Worm (Caenorhabditis elegans) whole organism, late embryonic: ENCODE data around the gene dct-14.

ENCODE experiments used
- C38D4.7 ChIP-seq: fragments of 200-800 bp; sonication (Bioruptor generic); optimal IDR thresholded peaks from 2 replicates; lab custom pipeline; 2018; ENCODE audit warnings: mild to moderate bottlenecking, missing genetic modification characterization, moderate library complexity, missing compliant biosample characterization
- Y22D7AL.16 ChIP-seq: sonication (generic microtip); optimal IDR thresholded peaks from 2 replicates; lab custom pipeline; 2016; ENCODE audit warnings: missing genetic modification characterization, missing compliant biosample characterization
- ahr-1 ChIP-seq: sonication (generic microtip); optimal IDR thresholded peaks from 2 replicates; lab custom pipeline; 2016; ENCODE audit warnings: missing genetic modification characterization, missing compliant biosample characterization
- ceh-22 ChIP-seq: sonication (generic microtip); optimal IDR thresholded peaks from 2 replicates; lab custom pipeline; 2017; ENCODE audit warnings: missing biosample characterization, missing genetic modification characterization
- ceh-24 ChIP-seq: sonication (generic microtip); optimal IDR thresholded peaks from 2 replicates; lab custom pipeline; 2016; ENCODE audit warnings: mild to moderate bottlenecking, missing genetic modification characterization, missing compliant biosample characterization
- ceh-30 ChIP-seq: fragments of 150-350 bp; optimal IDR thresholded peaks from 2 replicates; lab custom pipeline; 2014; ENCODE audit warnings: missing biosample characterization, missing genetic modification characterization
- ceh-31 ChIP-seq: sonication (generic microtip); optimal IDR thresholded peaks from 2 replicates; lab custom pipeline; 2016; ENCODE audit warnings: missing genetic modification characterization, missing compliant biosample characterization
- ceh-34 ChIP-seq: sonication (generic microtip); optimal IDR thresholded peaks from 2 replicates; lab custom pipeline; 2016; ENCODE audit warnings: mild to moderate bottlenecking, missing genetic modification characterization, missing compliant biosample characterization
- ceh-48 ChIP-seq: sonication (generic microtip); optimal IDR thresholded peaks from 2 replicates; lab custom pipeline; 2016; ENCODE audit warnings: missing genetic modification characterization, inconsistent platforms, missing compliant biosample characterization
- elt-4 ChIP-seq: sonication (generic microtip); optimal IDR thresholded peaks from 2 replicates; lab custom pipeline; 2016; ENCODE audit warnings: missing genetic modification characterization, missing compliant biosample characterization
- fax-1 ChIP-seq: sonication (generic microtip); optimal IDR thresholded peaks from 2 replicates; lab custom pipeline; 2016; ENCODE audit warnings: missing genotype, missing genetic modification characterization, missing compliant biosample characterization
- gmeb-2 ChIP-seq: sonication (generic microtip); optimal IDR thresholded peaks from 2 replicates; lab custom pipeline; 2016; ENCODE audit warnings: missing genetic modification characterization, inconsistent platforms, missing compliant biosample characterization
- hlh-13 ChIP-seq: fragments of 200-800 bp; sonication (Bioruptor generic); optimal IDR thresholded peaks from 2 replicates; lab custom pipeline; 2018; ENCODE audit warnings: mild to moderate bottlenecking, missing genetic modification characterization, missing compliant biosample characterization
- hlh-15 ChIP-seq: sonication (generic microtip); optimal IDR thresholded peaks from 2 replicates; lab custom pipeline; 2016; ENCODE audit warnings: missing genetic modification characterization, missing compliant biosample characterization
- hlh-30 ChIP-seq: sonication (generic microtip); optimal IDR thresholded peaks from 2 replicates; lab custom pipeline; 2017; ENCODE audit warnings: antibody characterized with exemption, missing genetic modification characterization, missing compliant biosample characterization; ENCODE audit not compliant: insufficient read depth
- hlh-6 ChIP-seq: sonication (generic microtip); optimal IDR thresholded peaks from 2 replicates; lab custom pipeline; 2016; ENCODE audit warnings: missing genotype, missing genetic modification characterization, missing compliant biosample characterization
- hlh-8 ChIP-seq: sonication (generic microtip); optimal IDR thresholded peaks from 2 replicates; lab custom pipeline; 2016; ENCODE audit warnings: missing genotype, missing genetic modification characterization, missing compliant biosample characterization
- lin-11 ChIP-seq: fragments of 200-800 bp; sonication (Bioruptor generic); optimal IDR thresholded peaks from 2 replicates; lab custom pipeline; 2018; ENCODE audit warnings: mild to moderate bottlenecking, missing genetic modification characterization, missing compliant biosample characterization
- madf-2 ChIP-seq: sonication (generic microtip); optimal IDR thresholded peaks from 2 replicates; lab custom pipeline; 2017; ENCODE audit warnings: missing genetic modification characterization, missing compliant biosample characterization
- nfya-1 ChIP-seq: sonication (generic microtip); optimal IDR thresholded peaks from 2 replicates; lab custom pipeline; 2017; ENCODE audit warnings: missing genetic modification characterization, mild to moderate bottlenecking, missing compliant biosample characterization, antibody characterized with exemption, moderate library complexity
- odd-2 ChIP-seq: sonication (generic microtip); optimal IDR thresholded peaks from 2 replicates; lab custom pipeline; 2017; ENCODE audit warnings: antibody characterized with exemption, mild to moderate bottlenecking, missing genetic modification characterization, missing compliant biosample characterization
- pat-9 ChIP-seq: fragments of 200-800 bp; sonication (Bioruptor generic); optimal IDR thresholded peaks from 2 replicates; lab custom pipeline; 2018; ENCODE audit warnings: mild to moderate bottlenecking, missing genetic modification characterization, moderate library complexity, missing compliant biosample characterization
- pax-1 ChIP-seq: fragments of 150-350 bp; optimal IDR thresholded peaks from 2 replicates; lab custom pipeline; 2014; ENCODE audit warnings: missing biosample characterization, missing genetic modification characterization
- rnt-1 ChIP-seq: sonication (generic microtip); optimal IDR thresholded peaks from 2 replicates; lab custom pipeline; 2016; ENCODE audit warnings: missing genetic modification characterization, missing compliant biosample characterization
- sdc-2 ChIP-seq: sonication (generic microtip); optimal IDR thresholded peaks from 2 replicates; lab custom pipeline; 2016; ENCODE audit warnings: missing genotype, missing genetic modification characterization, missing compliant biosample characterization
- sox-2 ChIP-seq: fragments of 200-800 bp; sonication (Bioruptor generic); IDR thresholded peaks from 2 replicates; pipeline ENCODE4 v1.3.6; 2022; ENCODE audit warnings: missing genetic modification reagents, missing genetic modification characterization, missing compliant biosample characterization
- syd-9 ChIP-seq: sonication (generic microtip); optimal IDR thresholded peaks from 2 replicates; lab custom pipeline; 2016; ENCODE audit warnings: mild to moderate bottlenecking, missing genetic modification characterization, moderate library complexity, missing compliant biosample characterization
- tbx-2 ChIP-seq: sonication (generic microtip); optimal IDR thresholded peaks from 2 replicates; lab custom pipeline; 2016; ENCODE audit warnings: missing genetic modification characterization, missing compliant biosample characterization
- tbx-7 ChIP-seq: sonication (generic microtip); optimal IDR thresholded peaks from 2 replicates; lab custom pipeline; 2016; ENCODE audit warnings: missing genotype, missing genetic modification characterization, missing compliant biosample characterization
- ttx-3 ChIP-seq: sonication (generic microtip); optimal IDR thresholded peaks from 2 replicates; lab custom pipeline; 2016; ENCODE audit warnings: missing genetic modification reagents, missing genetic modification characterization, missing compliant biosample characterization
- unc-42 ChIP-seq: sonication (generic microtip); optimal IDR thresholded peaks from 2 replicates; lab custom pipeline; 2016; ENCODE audit warnings: missing genotype, missing genetic modification characterization, missing compliant biosample characterization
- unc-55 ChIP-seq: sonication (generic microtip); optimal IDR thresholded peaks from 2 replicates; lab custom pipeline; 2017; ENCODE audit warnings: missing biosample characterization, missing genetic modification reagents, missing genetic modification characterization
- zip-5 ChIP-seq: sonication (generic microtip); optimal IDR thresholded peaks from 2 replicates; lab custom pipeline; 2016; ENCODE audit warnings: missing genetic modification characterization, missing compliant biosample characterization

dct-14 gene

DNA sequence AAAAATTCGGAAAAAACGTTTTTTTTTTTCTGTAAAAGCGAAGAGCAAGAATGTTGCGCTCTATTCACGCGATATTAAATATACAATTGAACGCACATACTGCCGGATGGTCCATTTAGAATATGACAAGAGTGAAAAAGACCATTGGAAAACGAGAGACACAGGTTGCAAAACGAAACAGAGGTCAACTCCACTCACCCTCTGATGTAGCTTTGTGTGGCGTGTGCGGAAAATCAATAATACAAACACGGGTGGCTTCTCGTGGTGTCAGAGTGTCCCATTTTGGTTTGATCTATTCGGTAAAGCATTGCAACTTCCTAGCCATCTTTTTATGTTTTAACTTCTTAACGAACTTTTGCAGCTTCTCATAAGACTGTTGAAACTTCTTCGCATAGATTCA is 35.5 kb downstream of the dct-14 start:
- TF ChIP-seq ceh-48 (tag; lab: Kevin White, UChicago) (peak; percentile 80), ceh-31 (tag; lab: Kevin White, UChicago) (peak; percentile 49), unc-55 (GFP tag; lab: Kevin White, UChicago) (peak; percentile 41), ttx-3 (tag; lab: Kevin White, UChicago) (no peak), nfya-1 (tag; lab: Kevin White, UChicago) (peak; percentile 12), zip-5 (tag; lab: Kevin White, UChicago) (no peak), elt-4 (tag; lab: Kevin White, UChicago) (no peak), ceh-34 (no peak), hlh-30 (peak; percentile 40), unc-42 (tag; lab: Kevin White, UChicago) (peak; percentile 2), ceh-22 (tag; lab: Kevin White, UChicago) (no peak), lin-11 (no peak), hlh-15 (no peak)

- no peak for TF ChIP-seq C38D4.7 (GFP tag; lab: Kevin White, UChicago)
- no peak for TF ChIP-seq unc-42 (tag; lab: Kevin White, UChicago)
- no peak for TF ChIP-seq Y22D7AL.16
- TF ChIP-seq pat-9 (tag; lab: Kevin White, UChicago), result no peak
- TF ChIP-seq odd-2 (tag; lab: Kevin White, UChicago), result no peak
- no peak for TF ChIP-seq ceh-30 (tag; lab: Kevin White, UChicago)
- no peak for TF ChIP-seq fax-1 (tag; lab: Kevin White, UChicago)
- TF ChIP-seq hlh-8 (tag; lab: Kevin White, UChicago), result no peak
- TF ChIP-seq hlh-30, result no peak
- no peak for TF ChIP-seq rnt-1 (tag; lab: Kevin White, UChicago)
- no peak for TF ChIP-seq sox-2
- no peak for TF ChIP-seq hlh-13
Observed at ce11 chrV:20460808-20461207, 39.5 kb downstream of the dct-14 start, which contains the start of gene B0250.18. B0250.18 (minus strand) TSS chrV:20460908.

DNA sequence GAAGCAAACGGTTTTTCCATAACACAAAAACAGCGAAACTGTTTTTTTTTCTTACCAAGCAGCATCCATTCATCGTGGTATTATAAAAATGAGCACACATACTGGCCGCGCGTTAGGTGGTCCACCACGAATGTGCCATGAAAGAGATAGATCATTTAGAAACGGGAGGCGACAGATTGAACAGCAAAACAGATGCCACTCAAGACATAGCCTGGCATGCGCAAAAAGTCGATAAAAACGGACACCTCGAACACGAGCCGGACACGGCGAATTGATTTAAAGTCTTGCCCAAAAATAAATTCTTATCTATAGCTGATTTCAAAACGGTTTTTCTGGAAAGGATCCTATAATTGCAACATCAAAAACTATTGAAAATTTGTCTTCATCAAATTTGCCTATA is 43.1 kb downstream of the dct-14 start:
- TF ChIP-seq madf-2 (no peak), tbx-2 (peak; percentile 22), hlh-30 (peak; percentile 35), ceh-24 (tag; lab: Kevin White, UChicago) (no peak), ceh-31 (tag; lab: Kevin White, UChicago) (peak; percentile 10), nfya-1 (tag; lab: Kevin White, UChicago) (peak; percentile 17), ceh-30 (tag; lab: Kevin White, UChicago) (no peak), ahr-1 (tag; lab: Kevin White, UChicago) (no peak), ceh-48 (tag; lab: Kevin White, UChicago) (peak; percentile 83), unc-55 (GFP tag; lab: Kevin White, UChicago) (peak; percentile 7)

DNA sequence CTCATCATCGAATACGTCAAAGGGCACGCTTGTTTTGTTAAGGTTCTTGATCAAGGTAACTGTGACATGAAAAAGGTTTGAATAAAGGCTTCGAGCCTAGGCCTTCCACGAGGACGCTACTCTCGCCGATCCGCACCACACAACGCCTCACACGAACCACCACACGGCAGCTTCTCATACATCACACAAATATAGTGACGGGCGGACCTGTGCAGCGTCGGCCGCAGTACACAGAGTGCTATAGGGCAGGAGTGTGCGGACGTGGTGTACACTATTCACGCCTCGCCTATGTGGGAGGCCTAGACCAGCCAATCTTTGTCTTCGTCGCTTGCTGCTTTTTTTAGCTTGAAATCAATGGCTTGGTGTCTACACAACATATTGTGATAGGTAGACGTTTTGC is 44.7 kb downstream of the dct-14 start:
- TF ChIP-seq syd-9 (tag; lab: Kevin White, UChicago) (no peak), zip-5 (tag; lab: Kevin White, UChicago) (no peak), pax-1 (no peak), tbx-7 (no peak), sdc-2 (tag; lab: Kevin White, UChicago) (peak; percentile 25), pat-9 (tag; lab: Kevin White, UChicago) (no peak), fax-1 (tag; lab: Kevin White, UChicago) (no peak), hlh-6 (tag; lab: Kevin White, UChicago) (peak; percentile 12)

DNA sequence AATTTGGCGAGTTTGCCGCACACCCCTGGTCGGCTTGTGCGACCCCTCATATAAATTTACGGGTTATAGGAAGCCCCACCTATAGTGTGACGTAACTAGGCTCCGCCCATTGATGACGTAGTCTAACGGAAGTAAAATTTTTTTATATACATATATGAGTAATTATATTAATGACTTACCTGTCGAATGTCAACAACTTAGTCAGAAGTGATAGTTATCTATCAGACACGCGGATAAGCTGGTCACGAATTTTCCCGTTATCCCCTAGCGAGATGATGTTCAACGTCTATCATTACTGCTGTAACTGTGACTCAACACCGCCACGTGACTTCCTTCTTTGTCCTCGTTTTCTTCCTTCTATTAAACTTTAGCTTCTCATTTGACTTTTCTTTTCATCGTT is 46.5 kb downstream of the dct-14 start, which contains the start of gene srd-70:
srd-70 (plus strand) TSS at position 301 of the 400 bp plus-strand sequence.
- TF ChIP-seq gmeb-2, result no peak
